Fruit fly (Drosophila melanogaster) whole organism, prepupa: ENCODE data around the gene Spx.

Experiments used
- Blimp-1 ChIP-seq: fragments of 200-800 bp; sonication (Bioruptor generic); optimal IDR thresholded peaks from 3 replicates; lab custom pipeline; 2017; ENCODE audit warnings: missing biosample characterization, missing genetic modification characterization, mild to moderate bottlenecking, moderate library complexity, missing genetic modification reagents
- CG10631 ChIP-seq: fragments of 200-800 bp; sonication (Bioruptor generic); optimal IDR thresholded peaks from 2 replicates; lab custom pipeline; 2016; ENCODE audit warnings: missing biosample characterization, missing genetic modification characterization
- CG11294 ChIP-seq: fragments of 200-800 bp; sonication (Bioruptor generic); IDR thresholded peaks from 2 replicates; pipeline ENCODE4 v1.3.6; 2022; ENCODE audit warnings: missing biosample characterization, missing genetic modification characterization
- CG11902 ChIP-seq: fragments of 200-800 bp; sonication (Bioruptor generic); optimal IDR thresholded peaks from 3 replicates; lab custom pipeline; 2016; ENCODE audit warnings: missing biosample characterization, missing genetic modification characterization
- CG15336 ChIP-seq: fragments of 200-800 bp; sonication (Bioruptor generic); IDR thresholded peaks from 2 replicates; pipeline ENCODE4 v1.3.6; 2022; ENCODE audit warnings: missing biosample characterization, missing genetic modification characterization
- CG1621 ChIP-seq: fragments of 200-800 bp; sonication (Bioruptor generic); optimal IDR thresholded peaks from 3 replicates; lab custom pipeline; 2018; ENCODE audit warnings: missing biosample characterization, mild to moderate bottlenecking, missing genetic modification characterization
- CG16779 ChIP-seq: fragments of 200-800 bp; sonication (Bioruptor generic); optimal IDR thresholded peaks from 3 replicates; lab custom pipeline; 2017; ENCODE audit warnings: missing biosample characterization, mild to moderate bottlenecking, missing genetic modification characterization
- CG32006 ChIP-seq: fragments of 200-800 bp; sonication (Bioruptor generic); optimal IDR thresholded peaks from 3 replicates; lab custom pipeline; 2017; ENCODE audit warnings: missing biosample characterization, mild to moderate bottlenecking, missing genetic modification characterization
- CG34406 ChIP-seq: fragments of 200-800 bp; sonication (Bioruptor generic); optimal IDR thresholded peaks from 3 replicates; lab custom pipeline; 2016; ENCODE audit warnings: missing biosample characterization, missing genetic modification characterization
- CG3919 ChIP-seq: fragments of 200-800 bp; sonication (Bioruptor generic); optimal IDR thresholded peaks from 3 replicates; lab custom pipeline; 2016; ENCODE audit warnings: missing biosample characterization, missing genetic modification characterization
- CG6276 ChIP-seq: fragments of 200-800 bp; sonication (Bioruptor generic); optimal IDR thresholded peaks from 2 replicates; lab custom pipeline; 2017; ENCODE audit warnings: missing biosample characterization, mild to moderate bottlenecking, missing genetic modification characterization
- CG6792 ChIP-seq: fragments of 200-800 bp; sonication (Bioruptor generic); optimal IDR thresholded peaks from 3 replicates; lab custom pipeline; 2016; ENCODE audit warnings: missing biosample characterization, missing genetic modification characterization
- CG8119 ChIP-seq: fragments of 200-800 bp; sonication (Bioruptor generic); IDR thresholded peaks from 3 replicates; pipeline ENCODE4 v1.3.6; 2022; ENCODE audit warnings: missing biosample characterization, missing genetic modification characterization
- CG8319 ChIP-seq: fragments of 200-800 bp; sonication (Bioruptor generic); optimal IDR thresholded peaks from 3 replicates; lab custom pipeline; 2016; ENCODE audit warnings: missing biosample characterization, missing genetic modification characterization
- CG8632 ChIP-seq: fragments of 200-800 bp; sonication (Bioruptor generic); optimal IDR thresholded peaks from 3 replicates; lab custom pipeline; 2016; ENCODE audit warnings: missing biosample characterization, missing genetic modification characterization
- Eip75B ChIP-seq: fragments of 200-800 bp; sonication (Bioruptor generic); optimal IDR thresholded peaks from 3 replicates; lab custom pipeline; 2016; ENCODE audit warnings: missing biosample characterization, missing genetic modification characterization
- Eip78C ChIP-seq: fragments of 200-800 bp; sonication (Bioruptor generic); peaks from one replicate; lab custom pipeline; 2016; ENCODE audit warnings: missing biosample characterization, missing genetic modification characterization
- Eip93F ChIP-seq: fragments of 200-800 bp; sonication (Bioruptor generic); optimal IDR thresholded peaks from 2 replicates; lab custom pipeline; 2016; ENCODE audit warnings: missing biosample characterization, mild to moderate bottlenecking, missing genetic modification characterization
- Ets21C ChIP-seq: fragments of 200-800 bp; sonication (Bioruptor generic); optimal IDR thresholded peaks from 3 replicates; lab custom pipeline; 2016; ENCODE audit warnings: missing biosample characterization, missing genetic modification characterization
- Ets96B ChIP-seq: fragments of 200-800 bp; optimal IDR thresholded peaks from 2 replicates; lab custom pipeline; 2019; ENCODE audit warnings: missing biosample characterization, mild to moderate bottlenecking, missing genetic modification characterization, moderate library complexity
- Gug ChIP-seq: fragments of 200-800 bp; sonication (Bioruptor generic); IDR thresholded peaks from 2 replicates; pipeline ENCODE4 v1.3.6; 2022; ENCODE audit warnings: missing biosample characterization, missing genetic modification characterization
- Hr38 ChIP-seq: sonication (Bioruptor generic); optimal IDR thresholded peaks from 2 replicates; lab custom pipeline; 2016; ENCODE audit warnings: missing biosample characterization, missing genetic modification characterization
- Hr4 ChIP-seq: fragments of 200-800 bp; sonication (Bioruptor generic); optimal IDR thresholded peaks from 3 replicates; lab custom pipeline; 2016; ENCODE audit warnings: missing biosample characterization, missing genetic modification characterization
- Lpt ChIP-seq: fragments of 200-800 bp; sonication (Bioruptor generic); optimal IDR thresholded peaks from 3 replicates; lab custom pipeline; 2016; ENCODE audit warnings: missing biosample characterization, missing genetic modification characterization
- Met ChIP-seq: fragments of 200-800 bp; sonication (Bioruptor generic); optimal IDR thresholded peaks from 3 replicates; lab custom pipeline; 2016; ENCODE audit warnings: missing biosample characterization, missing genetic modification characterization
- OdsH ChIP-seq: fragments of 200-800 bp; sonication (Bioruptor generic); optimal IDR thresholded peaks from 3 replicates; lab custom pipeline; 2016; ENCODE audit warnings: missing biosample characterization, missing genetic modification characterization
- Smox ChIP-seq: fragments of 200-800 bp; sonication (Bioruptor generic); optimal IDR thresholded peaks from 3 replicates; lab custom pipeline; 2016; ENCODE audit warnings: missing biosample characterization, missing genetic modification characterization
- Sox102F ChIP-seq: fragments of 200-800 bp; sonication (Bioruptor generic); optimal IDR thresholded peaks from 2 replicates; lab custom pipeline; 2016; ENCODE audit warnings: missing biosample characterization, mild to moderate bottlenecking, missing genetic modification characterization
- Sox14 ChIP-seq: fragments of 200-800 bp; sonication (Bioruptor generic); optimal IDR thresholded peaks from 3 replicates; lab custom pipeline; 2016; ENCODE audit warnings: missing biosample characterization, missing genetic modification characterization
- Sox15 ChIP-seq: fragments of 200-800 bp; sonication (Bioruptor generic); optimal IDR thresholded peaks from 3 replicates; lab custom pipeline; 2016; ENCODE audit warnings: missing biosample characterization, missing genetic modification characterization
- acj6 ChIP-seq: fragments of 200-800 bp; sonication (Bioruptor generic); optimal IDR thresholded peaks from 3 replicates; lab custom pipeline; 2016; ENCODE audit warnings: missing biosample characterization, missing genetic modification characterization
- dac ChIP-seq: fragments of 200-800 bp; sonication (Bioruptor generic); optimal IDR thresholded peaks from 2 replicates; lab custom pipeline; 2017; ENCODE audit warnings: missing biosample characterization, mild to moderate bottlenecking, missing genetic modification characterization
- dsx ChIP-seq: fragments of 200-800 bp; optimal IDR thresholded peaks from 3 replicates; lab custom pipeline; 2019; ENCODE audit warnings: missing biosample characterization, mild to moderate bottlenecking, missing genetic modification characterization, moderate library complexity; ENCODE audit not compliant: poor library complexity, severe bottlenecking
- eg ChIP-seq: fragments of 200-800 bp; sonication (Bioruptor generic); IDR thresholded peaks from 3 replicates; pipeline ENCODE4 v1.3.6; 2022; ENCODE audit warnings: missing biosample characterization, missing genetic modification characterization
- esn ChIP-seq: fragments of 200-800 bp; sonication (Bioruptor generic); optimal IDR thresholded peaks from 2 replicates; lab custom pipeline; 2016; ENCODE audit warnings: missing biosample characterization, mild to moderate bottlenecking, missing genetic modification characterization, moderate library complexity
- fkh ChIP-seq: fragments of 200-800 bp; sonication (Bioruptor generic); optimal IDR thresholded peaks from 3 replicates; lab custom pipeline; 2017; ENCODE audit warnings: missing biosample characterization, mild to moderate bottlenecking, missing genetic modification characterization, moderate library complexity
- lz ChIP-seq: fragments of 200-800 bp; sonication (Bioruptor generic); optimal IDR thresholded peaks from 3 replicates; lab custom pipeline; 2016; ENCODE audit warnings: missing biosample characterization, missing genetic modification characterization
- net ChIP-seq: fragments of 200-800 bp; sonication (Bioruptor generic); optimal IDR thresholded peaks from 3 replicates; lab custom pipeline; 2016; ENCODE audit warnings: missing biosample characterization, missing genetic modification characterization
- salr ChIP-seq, 2 experiments: fragments of 200-800 bp; sonication (Bioruptor generic); optimal IDR thresholded peaks; 3 replicates each; lab custom pipeline; 2016 to 2018; ENCODE audit warnings: missing biosample characterization in 2 of 2, missing genetic modification characterization in 2 of 2, mild to moderate bottlenecking in 1 of 2
- spab ChIP-seq: fragments of 200-800 bp; sonication (Bioruptor generic); optimal IDR thresholded peaks from 2 replicates; lab custom pipeline; 2017; ENCODE audit warnings: missing biosample characterization, mild to moderate bottlenecking, missing genetic modification characterization, missing genetic modification reagents
- ss ChIP-seq, 2 experiments: fragments of 200-800 bp; sonication (Bioruptor generic); optimal IDR thresholded peaks; 2 replicates in 1 of 2; 3 replicates in 1 of 2; lab custom pipeline; 2017 to 2018; ENCODE audit warnings: mild to moderate bottlenecking in 2 of 2, missing biosample characterization in 2 of 2, missing genetic modification characterization in 2 of 2, moderate library complexity in 1 of 2
- svp ChIP-seq: fragments of 200-800 bp; sonication (Bioruptor generic); peaks from one replicate; lab custom pipeline; 2016; ENCODE audit warnings: missing biosample characterization, missing genetic modification characterization
- vri ChIP-seq: fragments of 200-800 bp; sonication (Bioruptor generic); optimal IDR thresholded peaks from 3 replicates; lab custom pipeline; 2016; ENCODE audit warnings: missing biosample characterization, mild to moderate bottlenecking, missing genetic modification characterization

Gene Spx

dm6 chrX:6267187-6267711 is 11.6 kb downstream of the Spx start, which contains the start of gene schlank (continued):
- TF ChIP-seq salr (GFP tag; optimal IDR thresholded peaks at IDR 0.05; lab: Kevin White, UChicago) (peak in 1 of 2 experiments; percentile 10), OdsH (GFP tag; lab: Kevin White, UChicago) (no peak), fkh (GFP tag; lab: Kevin White, UChicago) (no peak), CG1621 (no peak), CG34406 (GFP tag; lab: Kevin White, UChicago) (peak; percentile 15), Hr38 (GFP tag; lab: Kevin White, UChicago) (no peak), CG3919 (GFP tag; lab: Kevin White, UChicago) (peak; percentile 41), svp (GFP tag; lab: Kevin White, UChicago) (peak; percentile 71), vri (GFP tag; lab: Kevin White, UChicago) (peak; percentile 32), Sox14 (GFP tag; lab: Kevin White, UChicago) (peak; percentile 42), CG15336 (GFP tag; lab: Robert Waterston, UW) (peak; percentile 62), CG16779 (tag; lab: Kevin White, UChicago) (no peak), CG8119 (peak; percentile 59), Smox (no peak), Sox15 (GFP tag; lab: Kevin White, UChicago) (peak; percentile 52), lz (peak; percentile 59), acj6 (GFP tag; lab: Kevin White, UChicago) (no peak), Ets21C (GFP tag; lab: Kevin White, UChicago) (peak; percentile 48), eg (GFP tag; lab: Robert Waterston, UW) (peak; percentile 81), CG11294 (GFP tag; lab: Robert Waterston, UW) (peak; percentile 29; the same call in 1 of the 2 replicates), Hr4 (peak; percentile 65), Eip78C (GFP tag; lab: Kevin White, UChicago) (peak; percentile 85), Eip75B (GFP tag; lab: Kevin White, UChicago) (peak; percentile 63)

DNA sequence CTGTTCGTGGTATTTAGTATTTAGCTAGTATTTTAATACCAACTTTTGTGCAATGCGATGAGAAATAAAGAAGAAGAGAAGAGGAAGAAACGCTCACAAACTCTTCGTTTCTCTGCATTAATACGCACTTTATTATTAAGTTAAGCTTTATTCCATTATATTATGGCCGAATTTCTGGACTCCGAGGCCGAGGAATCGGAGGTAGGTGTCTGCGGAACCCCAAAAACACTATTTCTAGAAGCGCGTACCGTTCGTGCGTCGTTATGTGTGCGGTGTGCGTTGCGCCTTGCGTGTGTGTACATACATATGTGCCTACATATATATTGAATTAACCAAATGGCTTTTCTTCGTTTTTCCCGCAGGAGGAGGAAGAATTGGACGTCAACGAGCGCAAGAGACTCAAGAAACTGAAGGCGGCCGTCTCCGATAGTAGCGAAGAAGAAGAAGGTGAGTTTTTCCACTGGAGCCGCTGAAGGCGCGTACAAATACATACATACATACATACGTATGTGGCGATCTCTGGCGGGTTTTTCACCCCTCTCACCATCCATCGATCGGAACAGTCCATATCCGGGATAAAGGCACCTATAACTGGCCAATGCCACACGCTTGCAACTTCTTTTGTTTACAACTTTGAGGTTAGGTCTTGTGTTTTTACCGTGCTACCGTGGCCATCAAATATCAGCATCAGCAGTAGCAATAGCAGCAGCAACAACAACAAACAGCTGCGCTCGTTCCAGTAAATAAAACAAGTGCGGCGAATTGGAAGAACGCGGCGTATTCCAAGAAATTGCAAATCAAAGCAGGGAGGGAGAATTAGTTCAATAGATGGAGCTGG is 12.3 kb downstream of the Spx start, which contains the start of gene Spt6:
Spt6 (plus strand) TSS at position 53 of the 838 bp plus-strand sequence.
- TF ChIP-seq svp (GFP tag; lab: Kevin White, UChicago): peak; percentile 34
- TF ChIP-seq Eip78C (GFP tag; lab: Kevin White, UChicago): peak; percentile 5
- TF ChIP-seq CG1621: peak; percentile 23
- TF ChIP-seq ss (GFP tag; optimal IDR thresholded peaks at IDR 0.05; lab: Kevin White, UChicago): peak in 1 of 2 experiments; percentile 8
- no peak for TF ChIP-seq CG6276 (GFP tag; lab: Kevin White, UChicago)
- TF ChIP-seq CG34406 (GFP tag; lab: Kevin White, UChicago): no peak
- TF ChIP-seq Hr4: no peak

DNA sequence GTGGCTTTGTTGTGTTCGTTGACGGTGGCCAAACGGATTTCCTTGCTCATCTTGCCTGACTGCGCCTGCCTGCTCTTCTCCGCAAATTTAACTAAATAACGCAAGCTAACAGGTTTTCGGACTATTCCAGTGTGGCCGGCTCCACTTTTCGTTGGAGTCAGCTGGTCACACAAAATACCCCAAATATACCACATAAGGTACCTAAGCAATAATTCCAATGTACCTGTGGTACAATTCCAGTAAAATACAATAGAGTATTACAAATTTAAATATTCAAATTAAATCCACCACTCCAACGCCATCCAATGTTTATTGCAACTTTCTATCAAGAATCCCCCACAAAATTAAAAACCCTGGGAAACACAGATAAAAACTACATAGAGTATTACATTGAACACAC is 21.0 kb downstream of the Spx start, which contains the start of gene CG3566:
CG3566 (minus strand) TSS at position 135 of the 400 bp plus-strand sequence.
- TF ChIP-seq dac (GFP tag; lab: Kevin White, UChicago) (no peak), fkh (GFP tag; lab: Kevin White, UChicago) (no peak), OdsH (GFP tag; lab: Kevin White, UChicago) (no peak), spab (GFP tag; lab: Kevin White, UChicago) (no peak), acj6 (GFP tag; lab: Kevin White, UChicago) (no peak), Eip93F (GFP tag; lab: Kevin White, UChicago) (no peak), CG10631 (GFP tag; lab: Kevin White, UChicago) (no peak), CG8632 (GFP tag; lab: Kevin White, UChicago) (no peak), Blimp-1 (GFP tag; lab: Kevin White, UChicago) (no peak), esn (GFP tag; lab: Kevin White, UChicago) (peak; percentile 21), CG32006 (no peak), Lpt (no peak), CG1621 (peak; percentile 12), CG8319 (no peak), Sox15 (GFP tag; lab: Kevin White, UChicago) (no peak), Met (no peak), Sox102F (GFP tag; lab: Kevin White, UChicago) (no peak), CG6792 (no peak), net (GFP tag; lab: Kevin White, UChicago) (no peak), svp (GFP tag; lab: Kevin White, UChicago) (peak; percentile 52), dsx (GFP tag; lab: Kevin White, UChicago) (peak; percentile 0), Ets96B (tag; lab: Kevin White, UChicago) (no peak), CG11902 (GFP tag; lab: Kevin White, UChicago) (no peak), CG3919 (GFP tag; lab: Kevin White, UChicago) (no peak), CG8119 (no peak), Gug (GFP tag; lab: Robert Waterston, UW) (no peak), salr (GFP tag; optimal IDR thresholded peaks at IDR 0.05; lab: Kevin White, UChicago) (no peak), CG34406 (GFP tag; lab: Kevin White, UChicago) (no peak), lz (no peak), CG15336 (GFP tag; lab: Robert Waterston, UW) (0 out of 2 replicates have a peak, but pooled peaks have one; percentile 27), Eip75B (GFP tag; lab: Kevin White, UChicago) (no peak), eg (GFP tag; lab: Robert Waterston, UW) (no peak), Eip78C (GFP tag; lab: Kevin White, UChicago) (peak; percentile 63)
